Worm (Caenorhabditis elegans) whole organism, midembryonic: ENCODE results near the gene sru-31.

Experiments used
- T22C8.4 ChIP-seq: fragments of 200-800 bp; sonication (Bioruptor generic); IDR thresholded peaks from 2 replicates; pipeline ENCODE4 v1.3.6; 2022; ENCODE audit warnings: missing genetic modification characterization, missing compliant biosample characterization
- cog-1 ChIP-seq: sonication (generic microtip); optimal IDR thresholded peaks from 2 replicates; lab custom pipeline; 2016; ENCODE audit warnings: missing genetic modification characterization, missing compliant biosample characterization
- flt-1 ChIP-seq: fragments of 200-800 bp; sonication (Bioruptor generic); IDR thresholded peaks from 2 replicates; pipeline ENCODE4 v1.3.6; 2022; ENCODE audit warnings: missing genetic modification characterization, missing compliant biosample characterization
- klf-2 ChIP-seq: fragments of 200-800 bp; sonication (Bioruptor generic); conservative IDR thresholded peaks from 2 replicates; pipeline ENCODE4 v1.3.6; 2022; ENCODE audit warnings: missing genetic modification reagents, missing genetic modification characterization, missing compliant biosample characterization
- med-1 ChIP-seq: sonication (generic microtip); optimal IDR thresholded peaks from 2 replicates; lab custom pipeline; 2017; ENCODE audit warnings: missing genetic modification characterization, mild to moderate bottlenecking, missing compliant biosample characterization, antibody characterized with exemption, missing genetic modification reagents; ENCODE audit not compliant: insufficient read depth
- ref-1 ChIP-seq: fragments of 200-800 bp; sonication (Bioruptor generic); conservative IDR thresholded peaks from 2 replicates; pipeline ENCODE4 v1.3.6; 2022; ENCODE audit warnings: missing genetic modification reagents, missing genetic modification characterization, missing compliant biosample characterization
- tab-1 ChIP-seq: fragments of 200-800 bp; sonication (Bioruptor generic); IDR thresholded peaks from 2 replicates; pipeline ENCODE4 v1.3.6; 2022; ENCODE audit warnings: missing genetic modification characterization, missing compliant biosample characterization
- ztf-23 ChIP-seq: fragments of 200-800 bp; sonication (Bioruptor generic); IDR thresholded peaks from 2 replicates; pipeline ENCODE4 v1.3.6; 2022; ENCODE audit warnings: missing genetic modification reagents, missing genetic modification characterization, missing compliant biosample characterization
- ztf-29 ChIP-seq: fragments of 200-800 bp; sonication (Bioruptor generic); IDR thresholded peaks from 2 replicates; pipeline ENCODE4 v1.3.6; 2022; ENCODE audit warnings: missing genetic modification reagents, missing genetic modification characterization, missing compliant biosample characterization

The sru-31 gene

ce11 chrV:9833900-9834299, 17.4 kb downstream of the sru-31 start, which contains the start of gene sru-40:
TSS of gene sru-40 (minus strand) at chrV:9834000.
- TF ChIP-seq cog-1 (tag; lab: Kevin White, UChicago) (no peak), klf-2 (GFP tag; lab: Robert Waterston, UW) (no peak), tab-1 (GFP tag; lab: Robert Waterston, UW) (no peak), med-1 (GFP tag; lab: Kevin White, UChicago) (no peak), flt-1 (no peak), T22C8.4 (no peak), ztf-29 (GFP tag; lab: Robert Waterston, UW) (no peak), ztf-23 (GFP tag; lab: Robert Waterston, UW) (no peak), ref-1 (GFP tag; lab: Robert Waterston, UW) (no peak)

- TF ChIP-seq ztf-23 (GFP tag; lab: Robert Waterston, UW) (no peak), ref-1 (GFP tag; lab: Robert Waterston, UW) (no peak), cog-1 (tag; lab: Kevin White, UChicago) (no peak), ztf-29 (GFP tag; lab: Robert Waterston, UW) (no peak), med-1 (GFP tag; lab: Kevin White, UChicago) (no peak), flt-1 (no peak), T22C8.4 (no peak), tab-1 (GFP tag; lab: Robert Waterston, UW) (no peak), klf-2 (GFP tag; lab: Robert Waterston, UW) (no peak)
These were observed 19.5 kb downstream of the sru-31 start, which contains the start of gene sru-38 for ce11 chrV:9835945-9836344. TSS of gene sru-38 (minus strand) at chrV:9836045.

DNA sequence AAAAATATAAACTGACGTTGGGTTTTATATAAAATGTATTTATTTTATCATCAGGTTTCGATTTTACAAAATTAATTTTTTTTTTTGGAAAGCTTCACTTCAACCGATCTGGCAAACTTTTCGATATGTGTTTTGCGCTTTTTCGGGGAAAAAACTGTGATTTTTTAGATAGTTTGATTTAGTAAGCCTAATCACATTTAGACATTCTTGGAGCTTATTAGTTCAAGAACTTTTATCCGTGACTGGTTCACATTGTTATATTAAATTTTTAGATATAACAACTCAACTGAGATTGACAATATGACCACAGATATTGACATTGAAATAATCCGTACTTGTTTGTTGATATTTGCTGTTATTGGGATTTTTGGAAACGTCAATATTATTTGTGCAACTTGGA, 21.2 kb downstream of the sru-31 start, which contains the start of gene srsx-21:
srsx-21 (plus strand) TSS at position 301 of the 400 bp plus-strand sequence.
- TF ChIP-seq ref-1 (GFP tag; lab: Robert Waterston, UW) (no peak), med-1 (GFP tag; lab: Kevin White, UChicago) (no peak), ztf-29 (GFP tag; lab: Robert Waterston, UW) (no peak), T22C8.4 (no peak), ztf-23 (GFP tag; lab: Robert Waterston, UW) (no peak), flt-1 (no peak), tab-1 (GFP tag; lab: Robert Waterston, UW) (no peak), cog-1 (tag; lab: Kevin White, UChicago) (no peak), klf-2 (GFP tag; lab: Robert Waterston, UW) (no peak)

DNA sequence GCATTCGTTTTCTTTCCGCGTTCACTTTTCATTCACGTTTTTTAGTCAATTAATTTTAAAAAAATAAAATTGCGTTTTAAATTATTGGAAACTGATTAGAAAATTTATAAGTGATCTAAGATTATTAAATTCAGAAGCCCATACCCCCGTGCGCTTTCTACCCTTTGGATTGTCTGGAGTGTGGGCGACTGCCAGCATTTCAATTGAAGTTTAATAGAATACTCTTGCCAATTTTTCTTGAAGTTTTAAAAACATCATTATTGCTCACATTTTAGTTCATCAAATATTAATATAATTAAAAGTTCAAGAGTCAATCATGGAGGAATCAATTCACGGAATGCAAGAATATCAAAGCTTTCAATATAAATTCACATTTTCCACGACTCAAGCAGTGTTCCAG, 24.9 kb downstream of the sru-31 start, which contains the start of gene sru-36:
sru-36 (plus strand) TSS at position 301 of the 400 bp plus-strand sequence.
- no peak for TF ChIP-seq cog-1 (tag; lab: Kevin White, UChicago)
- no peak for TF ChIP-seq klf-2 (GFP tag; lab: Robert Waterston, UW)
- no peak for TF ChIP-seq T22C8.4
- no peak for TF ChIP-seq ztf-29 (GFP tag; lab: Robert Waterston, UW)
- no peak for TF ChIP-seq med-1 (GFP tag; lab: Kevin White, UChicago)
- TF ChIP-seq tab-1 (GFP tag; lab: Robert Waterston, UW): no peak
- no peak for TF ChIP-seq flt-1
- TF ChIP-seq ztf-23 (GFP tag; lab: Robert Waterston, UW): no peak
- TF ChIP-seq ref-1 (GFP tag; lab: Robert Waterston, UW): no peak

ce11 chrV:9843376-9843916, 27.0 kb downstream of the sru-31 start, which contains the start of gene sru-8:
TSS of gene sru-8 (plus strand) at chrV:9843866.
- TF ChIP-seq cog-1 (tag; lab: Kevin White, UChicago) (no peak), ztf-29 (GFP tag; lab: Robert Waterston, UW) (no peak), T22C8.4 (no peak), ztf-23 (GFP tag; lab: Robert Waterston, UW) (no peak), tab-1 (GFP tag; lab: Robert Waterston, UW) (no peak), flt-1 (no peak), med-1 (GFP tag; lab: Kevin White, UChicago) (no peak), klf-2 (GFP tag; lab: Robert Waterston, UW) (no peak), ref-1 (GFP tag; lab: Robert Waterston, UW) (no peak)

DNA sequence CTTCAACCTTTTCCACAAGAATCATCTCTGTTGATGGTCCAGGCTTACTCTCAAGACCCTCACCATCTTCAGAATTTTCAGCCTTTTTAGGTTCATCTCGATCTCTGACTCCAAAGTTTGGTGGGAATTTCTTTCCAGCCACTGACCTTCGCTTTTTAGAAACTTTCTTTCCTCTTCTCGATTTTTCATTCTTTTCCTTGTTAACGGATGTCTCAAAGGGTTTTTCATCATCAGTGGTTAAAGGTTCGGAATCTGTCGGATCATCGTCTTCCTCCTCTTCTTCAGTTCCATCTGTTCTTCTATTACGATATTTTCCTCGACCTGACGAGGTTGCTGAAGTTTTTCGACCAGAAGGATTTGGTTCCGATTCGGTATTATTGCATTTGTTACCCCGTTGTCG, 32.1 kb downstream of the sru-31 start:
- TF ChIP-seq flt-1 (no peak), cog-1 (tag; lab: Kevin White, UChicago) (no peak), ztf-29 (GFP tag; lab: Robert Waterston, UW) (no peak), klf-2 (GFP tag; lab: Robert Waterston, UW) (no peak), ztf-23 (GFP tag; lab: Robert Waterston, UW) (no peak), med-1 (GFP tag; lab: Kevin White, UChicago) (no peak), tab-1 (GFP tag; lab: Robert Waterston, UW) (no peak), ref-1 (GFP tag; lab: Robert Waterston, UW) (no peak), T22C8.4 (no peak)

ce11 chrV:9853801-9854200, 37.3 kb downstream of the sru-31 start:
- TF ChIP-seq tab-1 (GFP tag; lab: Robert Waterston, UW) (no peak), ref-1 (GFP tag; lab: Robert Waterston, UW) (no peak), cog-1 (tag; lab: Kevin White, UChicago) (no peak), flt-1 (no peak), med-1 (GFP tag; lab: Kevin White, UChicago) (no peak), ztf-23 (GFP tag; lab: Robert Waterston, UW) (no peak), T22C8.4 (no peak), ztf-29 (GFP tag; lab: Robert Waterston, UW) (no peak), klf-2 (GFP tag; lab: Robert Waterston, UW) (no peak)

DNA sequence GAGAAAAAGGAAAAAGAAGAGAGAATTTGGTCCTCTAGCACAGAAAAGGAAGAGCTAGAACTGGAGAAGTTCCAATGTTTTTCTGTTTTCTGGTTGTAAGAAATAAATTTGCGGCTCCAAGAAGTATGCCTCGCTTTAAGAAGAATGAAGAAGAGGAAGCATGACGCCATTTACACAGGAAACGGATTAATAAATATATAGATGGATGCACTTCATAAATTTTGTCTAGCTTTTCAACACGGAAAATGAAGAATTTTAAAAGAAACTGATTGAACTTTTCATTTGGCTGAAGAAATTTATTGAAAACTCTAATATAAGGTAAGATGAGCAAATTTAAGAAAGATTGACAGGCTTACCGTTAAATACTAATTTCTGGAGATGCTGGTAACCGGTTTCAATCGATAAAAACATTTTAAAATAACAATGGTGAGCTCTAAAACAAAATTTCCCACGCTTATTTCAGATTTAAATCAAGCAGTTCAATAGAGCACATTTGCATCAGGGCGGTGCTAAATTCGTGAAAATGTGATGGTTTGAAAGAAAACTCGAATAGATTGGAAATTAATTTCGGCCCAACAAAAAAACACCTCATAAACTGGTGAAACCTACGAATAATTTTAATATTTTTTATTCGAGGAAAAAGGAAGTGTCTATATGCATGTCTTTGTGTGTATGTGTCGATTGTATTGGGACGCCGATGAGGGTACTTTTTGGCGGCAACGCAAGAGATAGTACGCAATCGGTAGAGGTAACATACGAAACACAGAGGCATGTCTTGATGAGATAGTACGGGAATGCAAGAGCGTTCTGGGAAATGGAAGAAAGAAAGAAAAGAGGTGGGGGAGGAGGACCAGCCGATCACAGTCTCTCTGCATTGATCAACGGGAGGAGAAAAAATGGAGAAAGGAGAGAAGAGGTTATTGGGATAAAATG, 39.7 kb downstream of the sru-31 start:
- TF ChIP-seq cog-1 (tag; lab: Kevin White, UChicago): peak; percentile 31
- TF ChIP-seq ref-1 (GFP tag; lab: Robert Waterston, UW): no peak
- TF ChIP-seq ztf-29 (GFP tag; lab: Robert Waterston, UW): no peak
